Worm (Caenorhabditis elegans): Measurements from ENCODE around the gene H17B01.2.
"Not testable (repeated sequence)": the region's sequence is repeated elsewhere in the genome, so short reads cannot be mapped to it uniquely, and the experiment has no call there.

DNA sequence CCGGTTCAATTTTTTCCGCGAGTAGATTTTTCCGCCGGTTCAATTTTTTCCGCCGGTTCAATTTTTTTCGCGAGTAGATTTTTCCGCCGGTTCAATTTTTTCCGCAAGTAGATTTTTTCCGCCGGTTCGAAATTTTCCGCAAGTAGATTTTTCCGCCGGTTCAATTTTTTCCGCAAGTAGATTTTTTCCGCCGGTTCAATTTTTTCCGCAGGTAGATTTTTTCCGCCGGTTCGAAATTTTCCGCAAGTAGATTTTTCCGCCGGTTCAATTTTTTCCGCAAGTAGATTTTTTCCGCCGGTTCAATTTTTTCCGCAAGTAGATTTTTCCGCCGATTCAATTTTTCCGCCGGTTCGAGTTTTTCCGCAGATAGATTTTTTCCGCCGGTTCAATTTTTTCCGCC, 17.2 kb upstream of the H17B01.2 start:
- TF ChIP-seq zag-1 (tag; optimal IDR thresholded peaks at IDR 0.05); nhr-41 (GFP tag; IDR thresholded peaks at IDR 0.05); snpc-4 (tag; optimal IDR thresholded peaks at IDR 0.05); pqm-1 (tag; optimal IDR thresholded peaks at IDR 0.05); dpl-1 (GFP tag; optimal IDR thresholded peaks at IDR 0.05); ama-1 (optimal IDR thresholded peaks at IDR 0.05); nhr-28 (tag; optimal IDR thresholded peaks at IDR 0.05); unc-62 (GFP tag; optimal IDR thresholded peaks at IDR 0.05 in 1 of 2); unc-62 (tag; optimal IDR thresholded peaks at IDR 0.05); lin-39 (tag; optimal IDR thresholded peaks at IDR 0.05); ztf-11 (tag; optimal IDR thresholded peaks at IDR 0.05); aly-2 (tag; optimal IDR thresholded peaks at IDR 0.05); F37D6.2 (tag; optimal IDR thresholded peaks at IDR 0.05); hmg-1.1 (GFP tag; IDR thresholded peaks at IDR 0.05); ceh-20 (GFP tag; IDR thresholded peaks at IDR 0.05): not testable (repeated sequence)

Data from whole organism, L4 larva.